Fruit fly (Drosophila melanogaster): ENCODE measurements around the gene Gtpx.

Gene Gtpx

DNA sequence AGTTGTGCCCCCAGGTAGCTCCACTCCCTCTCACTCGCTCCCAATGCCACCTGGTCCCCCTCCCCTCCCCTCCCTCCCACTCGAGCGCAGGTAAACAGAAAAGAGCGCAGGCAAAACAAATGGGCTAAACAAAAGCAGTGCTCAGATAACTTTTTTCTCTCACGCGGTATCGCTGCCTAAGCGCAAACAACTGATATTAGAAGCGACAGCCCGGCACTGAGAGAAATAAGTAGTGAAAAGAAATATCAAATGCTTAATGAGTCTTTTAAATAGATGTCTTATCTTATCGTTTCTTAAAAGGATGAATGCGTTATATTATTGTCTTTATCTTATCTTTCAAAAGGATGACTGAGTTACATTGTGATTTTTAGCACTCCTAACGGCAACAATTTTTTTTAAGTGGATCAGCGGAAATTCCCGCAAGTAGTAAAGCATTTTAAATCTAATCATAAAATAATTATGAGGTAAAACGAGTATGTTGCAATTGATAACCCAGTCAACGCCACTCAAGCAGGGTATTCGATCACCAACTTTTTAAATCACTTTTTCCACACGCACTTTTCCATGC is 24.8 kb upstream of the Gtpx start (continued):
- TF ChIP-seq CG13775 (GFP tag; optimal IDR thresholded peaks at IDR 0.05) (peak; percentile 84), CG11085 (GFP tag; IDR thresholded peaks at IDR 0.05) (peak; percentile 68), CoRest (tag; optimal IDR thresholded peaks at IDR 0.05) (peak; percentile 93), cas (GFP tag; IDR thresholded peaks at IDR 0.05) (peak; percentile 52; the same call in 1 of the 2 replicates), tll (GFP tag; optimal IDR thresholded peaks at IDR 0.05) (no peak), CG15514 (GFP tag; optimal IDR thresholded peaks at IDR 0.05) (peak; percentile 86), yki (optimal IDR thresholded peaks at IDR 0.05) (no peak), ara (GFP tag; IDR thresholded peaks at IDR 0.05) (peak; percentile 85), Six4 (GFP tag; optimal IDR thresholded peaks at IDR 0.05) (peak; percentile 89), gem (tag; optimal IDR thresholded peaks at IDR 0.05) (peak; percentile 96), HLH3B (GFP tag; IDR thresholded peaks at IDR 0.05) (peak; percentile 90)

DNA sequence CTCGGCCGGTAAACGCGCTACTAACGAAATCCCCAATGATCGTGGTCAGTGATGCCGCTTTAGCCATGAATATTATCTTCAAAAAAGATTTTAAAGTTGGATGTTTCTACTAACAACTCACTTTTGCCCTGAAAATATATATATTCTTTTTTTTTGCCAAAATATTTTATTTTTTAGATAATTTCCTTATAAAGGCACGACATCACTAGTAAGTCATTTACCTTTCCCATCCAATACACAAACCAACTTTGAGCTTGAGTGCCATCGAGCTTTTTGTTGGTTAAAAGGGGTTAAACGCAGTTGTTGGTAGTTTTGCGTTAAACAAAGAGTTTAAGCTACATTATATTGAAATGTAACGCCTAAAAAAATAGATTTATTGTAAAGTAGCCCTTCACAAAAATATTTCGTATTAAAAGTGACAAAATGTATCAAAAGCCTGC is 23.0 kb upstream of the Gtpx start, which contains the start of gene CG14968:
Gene CG14968 (minus strand): TSS at position 26 of the 440 bp plus-strand sequence.
- TF ChIP-seq CG6791 (GFP tag; IDR thresholded peaks at IDR 0.05; ENCODE audit: partially characterized antibody) (no peak), CG18619 (GFP tag; optimal IDR thresholded peaks at IDR 0.05) (peak; percentile 91), gro (GFP tag; optimal IDR thresholded peaks at IDR 0.05) (peak; percentile 75), vfl (GFP tag; optimal IDR thresholded peaks at IDR 0.05) (peak; percentile 74), chinmo (GFP tag; IDR thresholded peaks at IDR 0.05; ENCODE audit: partially characterized antibody) (no peak), grn (GFP tag; optimal IDR thresholded peaks at IDR 0.05) (peak; percentile 51), CG11093 (GFP tag; IDR thresholded peaks at IDR 0.05) (peak; percentile 66; the same call in 2 of the 3 replicates), Ravus (GFP tag; IDR thresholded peaks at IDR 0.05) (peak; percentile 86), sisA (GFP tag; IDR thresholded peaks at IDR 0.05) (peak; percentile 91), CG43689 (GFP tag; IDR thresholded peaks at IDR 0.05) (peak; percentile 94), CG11560 (tag; IDR thresholded peaks at IDR 0.05) (peak; percentile 76), CG4424 (GFP tag; optimal IDR thresholded peaks at IDR 0.05) (peak; percentile 93), CG16813 (GFP tag; IDR thresholded peaks at IDR 0.05; ENCODE audit: partially characterized antibody) (no peak), CG6813 (GFP tag; optimal IDR thresholded peaks at IDR 0.05) (peak; percentile 92), CG12391 (tag; optimal IDR thresholded peaks at IDR 0.05) (peak; percentile 96), GATAe (GFP tag; conservative IDR thresholded peaks at IDR 0.05) (peak; percentile 75; the same call in 1 of the 2 replicates), esg (GFP tag; conservative IDR thresholded peaks at IDR 0.05) (peak; percentile 95), TFAM (GFP tag; optimal IDR thresholded peaks at IDR 0.05) (peak; percentile 74), luna (GFP tag; optimal IDR thresholded peaks at IDR 0.05) (peak; percentile 54), CG4282 (GFP tag; optimal IDR thresholded peaks at IDR 0.05) (no peak), ttk (GFP tag; IDR thresholded peaks at IDR 0.05) (peak; percentile 96), shn (GFP tag; optimal IDR thresholded peaks at IDR 0.05) (peak; percentile 48), CrebB (tag; optimal IDR thresholded peaks at IDR 0.05) (peak; percentile 88), mirr (GFP tag; optimal IDR thresholded peaks at IDR 0.05) (peak; percentile 9), CG8089 (GFP tag; optimal IDR thresholded peaks at IDR 0.05) (peak; percentile 65), slbo (GFP tag; IDR thresholded peaks at IDR 0.05) (peak; percentile 98), p53 (GFP tag; optimal IDR thresholded peaks at IDR 0.05) (no peak), Rfx (GFP tag; IDR thresholded peaks at IDR 0.05) (peak; percentile 99), Gsc (GFP tag; IDR thresholded peaks at IDR 0.05) (peak; percentile 68), Opbp (GFP tag; IDR thresholded peaks at IDR 0.05; ENCODE audit: partially characterized antibody) (no peak), nmo (GFP tag; optimal IDR thresholded peaks at IDR 0.05) (peak; percentile 90), z (GFP tag; IDR thresholded peaks at IDR 0.05) (peak; percentile 62; the same call in 1 of the 3 replicates), row (GFP tag; IDR thresholded peaks at IDR 0.05) (peak; percentile 96), croc (GFP tag; conservative IDR thresholded peaks at IDR 0.05) (peak; percentile 77), CG4730 (GFP tag; IDR thresholded peaks at IDR 0.05) (peak; percentile 95), ind (GFP tag; optimal IDR thresholded peaks at IDR 0.05) (peak; percentile 94), btn (GFP tag; optimal IDR thresholded peaks at IDR 0.05) (peak; percentile 38), bsh (GFP tag; optimal IDR thresholded peaks at IDR 0.05) (peak; percentile 70 to 95), ase (GFP tag; IDR thresholded peaks at IDR 0.05) (peak; percentile 96)
